Fruit fly (Drosophila melanogaster): ENCODE measurements around the gene Clic.

- TF ChIP-seq h (GFP tag; optimal IDR thresholded peaks at IDR 0.05) = no peak
- no peak for TF ChIP-seq Hnf4 (GFP tag; optimal IDR thresholded peaks at IDR 0.05)
- TF ChIP-seq foxo (GFP tag; optimal IDR thresholded peaks at IDR 0.05) = no peak
- no peak for TF ChIP-seq GATAd (GFP tag; optimal IDR thresholded peaks at IDR 0.05)
- no peak for TF ChIP-seq Jra (GFP tag; optimal IDR thresholded peaks at IDR 0.05)
- no peak for TF ChIP-seq dmrt93B (GFP tag; optimal IDR thresholded peaks at IDR 0.05)
- no peak for TF ChIP-seq usp (GFP tag; optimal IDR thresholded peaks at IDR 0.05)
- no peak for TF ChIP-seq dl (GFP tag; optimal IDR thresholded peaks at IDR 0.05; ENCODE audit: insufficient read depth in 1 of 2, partially characterized antibody in 2 of 2)
- TF ChIP-seq Hr83 (GFP tag; optimal IDR thresholded peaks at IDR 0.05; ENCODE audit: poor library complexity, severe bottlenecking) = no peak
- TF ChIP-seq fru (GFP tag; optimal IDR thresholded peaks at IDR 0.05) = no peak
- no peak for TF ChIP-seq tai (GFP tag; optimal IDR thresholded peaks at IDR 0.05)
- no peak for TF ChIP-seq Vsx2 (GFP tag; optimal IDR thresholded peaks at IDR 0.05; ENCODE audit: partially characterized antibody)
- TF ChIP-seq br (GFP tag; optimal IDR thresholded peaks at IDR 0.05) = no peak
Measured at dm6 chrX:13797538-13797937, 24.6 kb downstream of the Clic start, which contains the start of gene CG10996.

All from whole organism, wandering third instar larva.